Worm (Caenorhabditis elegans) whole organism, L1 larva: ENCODE data around the gene mob-1.

Experiments
- lin-14 ChIP-seq: fragments of 200-800 bp; sonication (Bioruptor generic); optimal IDR thresholded peaks from 2 replicates; lab custom pipeline; 2018; ENCODE audit warnings: mild to moderate bottlenecking, missing genetic modification characterization, moderate library complexity, missing compliant biosample characterization
- nhr-20 ChIP-seq: sonication (generic microtip); optimal IDR thresholded peaks from 2 replicates; lab custom pipeline; 2016; ENCODE audit warnings: mild to moderate bottlenecking, missing genetic modification characterization, missing compliant biosample characterization
- snpc-4 ChIP-seq: fragments of 150-350 bp; optimal IDR thresholded peaks from 2 replicates; lab custom pipeline; 2014; ENCODE audit warnings: missing biosample characterization, missing genetic modification characterization
- sox-4 ChIP-seq: sonication (generic microtip); optimal IDR thresholded peaks from 2 replicates; lab custom pipeline; 2016; ENCODE audit warnings: missing genetic modification characterization, missing compliant biosample characterization
- unc-62 ChIP-seq: fragments of 150-350 bp; optimal IDR thresholded peaks from 2 replicates; lab custom pipeline; 2014; ENCODE audit warnings: missing biosample characterization, missing genetic modification reagents, missing genetic modification characterization
- zag-1 ChIP-seq: fragments of 150-350 bp; optimal IDR thresholded peaks from 2 replicates; lab custom pipeline; 2014; ENCODE audit warnings: missing biosample characterization, missing genetic modification characterization

ce11 chrIV:11820067-11820913, 40.1 kb upstream of the mob-1 start:
- TF ChIP-seq sox-4 (tag; lab: Kevin White, UChicago) (peak; percentile 13), zag-1 (tag; lab: Kevin White, UChicago) (no peak), lin-14 (GFP tag; lab: Kevin White, UChicago) (no peak), nhr-20 (no peak), unc-62 (GFP tag; lab: Kevin White, UChicago) (no peak), snpc-4 (tag; lab: Kevin White, UChicago) (no peak)
